Worm (Caenorhabditis elegans) whole organism, L4 larva: ENCODE results near the gene Y38E10A.14.

Experiments
- F37D6.2 ChIP-seq: sonication (generic microtip); optimal IDR thresholded peaks from 2 replicates; lab custom pipeline; 2016; ENCODE audit warnings: mild to moderate bottlenecking, missing genetic modification characterization, missing compliant biosample characterization
- F49E8.2 ChIP-seq: sonication (generic microtip); optimal IDR thresholded peaks from 2 replicates; lab custom pipeline; 2016; ENCODE audit warnings: missing compliant biosample characterization, mild to moderate bottlenecking, missing genetic modification characterization, borderline replicate concordance
- Y48G9A.11 ChIP-seq: fragments of 200-800 bp; sonication (Bioruptor generic); IDR thresholded peaks from 2 replicates; pipeline ENCODE4 v1.3.6; 2022; ENCODE audit warnings: missing genetic modification reagents, missing genetic modification characterization, missing compliant biosample characterization
- Y5F2A.4 ChIP-seq: fragments of 200-800 bp; sonication (Bioruptor generic); optimal IDR thresholded peaks from 2 replicates; lab custom pipeline; 2018; ENCODE audit warnings: mild to moderate bottlenecking, missing genetic modification characterization, missing compliant biosample characterization
- ZK337.2 ChIP-seq: fragments of 200-800 bp; sonication (Bioruptor generic); IDR thresholded peaks from 2 replicates; pipeline ENCODE4 v1.3.6; 2022; ENCODE audit warnings: missing genetic modification reagents, missing genetic modification characterization, missing compliant biosample characterization
- aha-1 ChIP-seq: fragments of 150-350 bp; peaks from one replicate; lab custom pipeline; 2014; ENCODE audit warnings: missing biosample characterization, missing genetic modification characterization
- ceh-20 ChIP-seq: fragments of 200-800 bp; sonication (Bioruptor generic); IDR thresholded peaks from 2 replicates; pipeline ENCODE4 v1.3.6; 2022; ENCODE audit warnings: missing genetic modification reagents, missing genetic modification characterization, missing compliant biosample characterization
- ceh-32 ChIP-seq: sonication (generic microtip); optimal IDR thresholded peaks from 2 replicates; lab custom pipeline; 2016; ENCODE audit warnings: mild to moderate bottlenecking, missing genetic modification characterization, missing compliant biosample characterization; ENCODE audit not compliant: poor library complexity
- cey-2 ChIP-seq: sonication (generic microtip); optimal IDR thresholded peaks from 3 replicates; lab custom pipeline; 2017; ENCODE audit warnings: missing genetic modification characterization, mild to moderate bottlenecking, missing compliant biosample characterization, antibody characterized with exemption, borderline replicate concordance; ENCODE audit not compliant: insufficient read depth
- daf-12 ChIP-seq: fragments of 150-350 bp; optimal IDR thresholded peaks from 2 replicates; lab custom pipeline; 2014; ENCODE audit warnings: missing biosample characterization, missing genetic modification reagents, missing genetic modification characterization
- dmd-6 ChIP-seq: fragments of 200-800 bp; sonication (Bioruptor generic); IDR thresholded peaks from 2 replicates; pipeline ENCODE4 v1.3.6; 2022; ENCODE audit warnings: missing genetic modification reagents, missing genetic modification characterization, missing compliant biosample characterization
- dpl-1 ChIP-seq: fragments of 150-350 bp; optimal IDR thresholded peaks from 2 replicates; lab custom pipeline; 2014; ENCODE audit warnings: missing biosample characterization, missing genetic modification reagents, missing genetic modification characterization
- egl-27 ChIP-seq: sonication (generic microtip); optimal IDR thresholded peaks from 3 replicates; lab custom pipeline; 2017; ENCODE audit warnings: missing biosample characterization, missing genetic modification reagents, missing genetic modification characterization
- hif-1 ChIP-seq, 2 experiments: sonication (generic microtip); optimal IDR thresholded peaks; 2 replicates each; lab custom pipeline; 2016 to 2017; ENCODE audit warnings: missing compliant biosample characterization in 2 of 2, missing genetic modification characterization in 2 of 2, missing genetic modification reagents in 2 of 2, missing genotype in 2 of 2, mild to moderate bottlenecking in 1 of 2
- hlh-11 ChIP-seq: fragments of 200-800 bp; sonication (Bioruptor generic); optimal IDR thresholded peaks from 2 replicates; lab custom pipeline; 2018; ENCODE audit warnings: mild to moderate bottlenecking, missing genetic modification characterization, missing compliant biosample characterization
- hlh-30 ChIP-seq: sonication (generic microtip); optimal IDR thresholded peaks from 2 replicates; lab custom pipeline; 2017; ENCODE audit warnings: antibody characterized with exemption, mild to moderate bottlenecking, missing genetic modification characterization, missing compliant biosample characterization; ENCODE audit not compliant: insufficient read depth
- lin-1 ChIP-seq: fragments of 200-800 bp; sonication (Bioruptor generic); IDR thresholded peaks from 2 replicates; pipeline ENCODE4 v1.3.6; 2022; ENCODE audit warnings: missing genetic modification reagents, missing genetic modification characterization, missing compliant biosample characterization
- lin-29 ChIP-seq: fragments of 200-800 bp; sonication (Bioruptor generic); IDR thresholded peaks from 2 replicates; pipeline ENCODE4 v1.3.6; 2022; ENCODE audit warnings: missing genetic modification reagents, missing genetic modification characterization, missing compliant biosample characterization
- lsy-2 ChIP-seq, 2 experiments: fragments of 150-350 bp in 1 of 2; sonication (generic microtip) in 1 of 2; optimal IDR thresholded peaks; 2 replicates each; lab custom pipeline; 2014 to 2017; ENCODE audit warnings: missing biosample characterization in 2 of 2, missing genetic modification characterization in 2 of 2
- madf-5 ChIP-seq, 2 experiments: fragments of 200-800 bp; sonication (Bioruptor generic); IDR thresholded peaks; 2 replicates each; pipeline ENCODE4 v1.3.6; 2022; ENCODE audit warnings: missing compliant biosample characterization in 2 of 2, missing genetic modification characterization in 2 of 2
- mdl-1 ChIP-seq, 2 experiments: fragments of 150-350 bp in 1 of 2; sonication (generic microtip) in 1 of 2; optimal IDR thresholded peaks; 2 replicates each; lab custom pipeline; 2014 to 2017; ENCODE audit warnings: missing biosample characterization in 2 of 2, missing genetic modification characterization in 2 of 2
- nhr-102 ChIP-seq: sonication (generic microtip); optimal IDR thresholded peaks from 2 replicates; lab custom pipeline; 2016; ENCODE audit warnings: mild to moderate bottlenecking, missing genetic modification characterization, moderate library complexity, missing compliant biosample characterization
- nhr-28 ChIP-seq: fragments of 150-350 bp; optimal IDR thresholded peaks from 2 replicates; lab custom pipeline; 2014; ENCODE audit warnings: missing biosample characterization, missing genetic modification characterization
- nhr-42 ChIP-seq: fragments of 200-800 bp; sonication (Bioruptor generic); IDR thresholded peaks from 2 replicates; pipeline ENCODE4 v1.3.6; 2022; ENCODE audit warnings: missing genetic modification characterization, missing compliant biosample characterization
- nhr-77 ChIP-seq: fragments of 150-350 bp; optimal IDR thresholded peaks from 2 replicates; lab custom pipeline; 2014; ENCODE audit warnings: missing biosample characterization, missing genetic modification characterization
- sdz-12 ChIP-seq: fragments of 200-800 bp; sonication (Bioruptor generic); optimal IDR thresholded peaks from 2 replicates; lab custom pipeline; 2018; ENCODE audit warnings: mild to moderate bottlenecking, missing genetic modification characterization, missing compliant biosample characterization
- skn-1 ChIP-seq: fragments of 150-350 bp; optimal IDR thresholded peaks from 2 replicates; lab custom pipeline; 2014; ENCODE audit warnings: missing biosample characterization, missing genetic modification characterization
- unc-62 ChIP-seq, 3 experiments: fragments of 150-350 bp in 1 of 3; sonication (generic microtip); optimal IDR thresholded peaks in 2 of 3; peaks in 1 of 3; 1 replicate in 1 of 3; 2 replicates in 2 of 3; lab custom pipeline; 2014 to 2017; ENCODE audit warnings: missing biosample characterization in 3 of 3, missing genetic modification characterization in 3 of 3, missing genetic modification reagents in 3 of 3, missing genotype in 1 of 3
- zip-11 ChIP-seq: fragments of 200-800 bp; sonication (Bioruptor generic); IDR thresholded peaks from 2 replicates; pipeline ENCODE4 v1.3.6; 2022; ENCODE audit warnings: missing genetic modification characterization, missing compliant biosample characterization
- zip-2 ChIP-seq: fragments of 150-350 bp; optimal IDR thresholded peaks from 2 replicates; lab custom pipeline; 2014; ENCODE audit warnings: missing biosample characterization, missing genetic modification characterization

The Y38E10A.14 gene

DNA sequence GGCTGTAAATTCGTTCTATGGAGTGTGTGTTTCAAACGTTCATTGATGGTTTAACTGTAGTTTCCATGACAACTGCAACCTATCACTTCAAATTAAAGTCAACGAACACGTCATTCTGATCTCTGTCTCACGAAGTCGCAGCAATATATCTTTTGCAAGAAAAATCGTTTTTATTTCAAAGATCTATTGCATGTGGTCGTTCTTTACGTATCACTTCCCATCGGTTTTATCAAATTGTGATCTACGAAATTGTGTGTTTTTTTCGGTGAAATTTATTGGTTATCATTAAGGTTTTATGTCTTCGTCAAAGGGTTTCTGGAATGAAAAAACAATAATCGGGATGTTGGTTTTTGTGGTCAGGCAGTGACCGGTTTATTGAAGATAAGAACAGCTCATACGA is 1.5 kb downstream of the Y38E10A.14 start:
- TF ChIP-seq nhr-42 (GFP tag; lab: Robert Waterston, UW) (no peak), dmd-6 (peak; percentile 21; the same call in 1 of the 2 replicates), nhr-77 (tag; lab: Kevin White, UChicago) (no peak), hif-1 (tag; optimal IDR thresholded peaks at IDR 0.05; lab: Kevin White, UChicago) (peak in 1 of 2 experiments; percentile 11), cey-2 (no peak), daf-12 (no peak), ZK337.2 (no peak), nhr-102 (tag; lab: Kevin White, UChicago) (no peak), ceh-20 (GFP tag; lab: Robert Waterston, UW) (peak; percentile 55; the same call in 1 of the 2 replicates), lin-1 (GFP tag; lab: Robert Waterston, UW) (no peak), zip-2 (tag; lab: Kevin White, UChicago) (no peak), skn-1 (tag; lab: Kevin White, UChicago) (no peak), zip-11 (GFP tag; lab: Robert Waterston, UW) (no peak), Y5F2A.4 (GFP tag; lab: Kevin White, UChicago) (no peak), F49E8.2 (tag; lab: Kevin White, UChicago) (no peak), lsy-2 (tag; optimal IDR thresholded peaks at IDR 0.05; lab: Kevin White, UChicago) (no peak), Y48G9A.11 (GFP tag; lab: Robert Waterston, UW) (no peak)

DNA sequence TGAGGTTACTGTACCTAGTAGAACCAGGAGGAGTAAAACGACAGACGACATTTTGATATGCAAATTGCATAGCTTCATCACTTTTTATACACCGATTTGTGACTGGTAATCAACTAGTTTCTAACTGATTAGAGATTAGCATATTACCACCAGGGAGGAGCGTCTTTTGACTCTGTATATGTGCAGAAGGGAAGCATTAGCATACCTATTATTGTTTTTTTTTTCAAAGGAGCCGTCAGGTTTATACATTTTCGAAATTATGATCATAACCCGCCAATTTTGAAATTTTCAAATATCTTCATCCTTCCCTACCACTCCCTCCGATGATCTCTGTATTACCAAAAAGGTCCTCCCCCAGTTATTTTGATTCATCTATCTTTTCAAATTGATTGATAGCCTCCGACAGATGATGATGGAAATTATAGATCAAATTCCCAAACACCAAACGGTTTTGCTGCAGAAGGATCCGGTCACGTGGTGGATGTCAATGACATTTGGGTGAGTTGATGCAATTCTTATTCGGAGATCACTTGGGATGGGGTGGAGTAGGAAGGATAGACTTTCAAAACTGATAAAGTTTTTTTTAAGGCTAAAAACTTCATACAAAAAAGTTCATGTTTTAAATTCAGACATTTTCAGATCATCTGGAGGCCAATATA is 2.3 kb downstream of the Y38E10A.14 start, which contains the start of gene nspe-8:
Gene nspe-8 (minus strand): TSS at position 51 of the 659 bp plus-strand sequence.
- no peak for TF ChIP-seq nhr-42 (GFP tag; lab: Robert Waterston, UW)
- peak; percentile 75 for TF ChIP-seq ceh-20 (GFP tag; lab: Robert Waterston, UW)
- peak in 1 of 2 experiments; percentile 68 for TF ChIP-seq mdl-1 (tag; optimal IDR thresholded peaks at IDR 0.05; lab: Kevin White, UChicago)
- peak in 1 of 2 experiments; percentile 76 for TF ChIP-seq unc-62 (GFP tag; optimal IDR thresholded peaks at IDR 0.05 in 1 of 2; lab: Kevin White, UChicago)
- no peak for TF ChIP-seq unc-62 (tag; optimal IDR thresholded peaks at IDR 0.05; lab: Kevin White, UChicago)
- peak; percentile 79 for TF ChIP-seq nhr-28
- peak; percentile 95 for TF ChIP-seq aha-1 (tag; lab: Kevin White, UChicago)
- peak; percentile 47 for TF ChIP-seq hlh-11 (tag; lab: Kevin White, UChicago)
- no peak for TF ChIP-seq lin-29 (GFP tag; lab: Robert Waterston, UW)
- TF ChIP-seq hif-1 (tag; optimal IDR thresholded peaks at IDR 0.05; lab: Kevin White, UChicago) = peak in 1 of 2 experiments; percentile 71
- TF ChIP-seq hlh-30 (tag; lab: Kevin White, UChicago) = peak; percentile 43
- peak; percentile 40; the same call in 1 of the 2 replicates for TF ChIP-seq dmd-6
- TF ChIP-seq, all 104 proteins: peak for 9

DNA sequence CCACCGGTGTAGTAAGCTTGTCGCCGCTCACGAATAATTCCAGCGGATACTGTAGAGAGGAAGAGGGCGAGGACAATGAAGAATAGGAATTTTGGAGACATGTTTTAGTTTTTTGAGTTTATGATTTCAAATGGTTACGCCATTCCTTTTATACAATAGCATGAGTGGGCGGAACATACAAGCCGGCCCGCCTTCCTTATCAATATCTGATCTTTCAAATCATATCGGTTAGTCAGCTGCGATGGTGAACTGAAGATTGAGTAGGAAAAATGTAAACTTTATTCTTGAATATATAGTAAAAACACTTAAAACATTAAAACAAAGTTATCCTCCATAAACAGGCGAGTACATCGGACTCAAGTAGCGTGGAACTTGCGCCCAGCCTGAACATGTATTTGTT is 3.6 kb downstream of the Y38E10A.14 start, which contains the start of gene nspe-1:
Gene nspe-1 (minus strand): TSS at position 101 of the 400 bp plus-strand sequence.
- TF ChIP-seq zip-11 (GFP tag; lab: Robert Waterston, UW) = no peak
- TF ChIP-seq sdz-12 (GFP tag; lab: Kevin White, UChicago) = no peak
- TF ChIP-seq hlh-11 (tag; lab: Kevin White, UChicago) = no peak
- TF ChIP-seq ceh-32 (tag; lab: Kevin White, UChicago) = no peak
- no peak for TF ChIP-seq dpl-1 (GFP tag; lab: Kevin White, UChicago)
- no peak for TF ChIP-seq nhr-28
- TF ChIP-seq Y5F2A.4 (GFP tag; lab: Kevin White, UChicago) = no peak
- TF ChIP-seq F37D6.2 (tag; lab: Kevin White, UChicago) = no peak

DNA sequence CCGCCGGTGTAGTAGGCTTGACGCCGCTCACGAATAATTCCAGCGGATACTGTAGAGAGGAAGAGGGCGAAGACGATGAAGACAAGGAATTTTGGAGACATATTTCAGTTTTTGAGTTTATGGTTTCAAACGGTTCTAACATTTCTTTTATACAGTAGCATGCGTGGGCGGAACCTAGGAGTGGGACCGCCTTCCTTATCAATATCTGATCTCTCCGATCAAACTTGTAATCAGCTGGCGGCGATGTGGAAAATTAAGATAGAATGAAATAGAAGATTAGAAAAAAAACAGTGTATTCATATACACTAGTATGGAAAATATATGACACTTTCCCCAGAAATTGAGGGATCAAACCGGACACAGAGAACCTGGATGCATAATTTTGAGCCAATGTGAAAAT is 5.0 kb downstream of the Y38E10A.14 start, which contains the start of gene nspe-2:
Gene nspe-2 (minus strand): TSS at position 101 of the 400 bp plus-strand sequence.
- TF ChIP-seq madf-5 (GFP tag; IDR thresholded peaks at IDR 0.05; lab: Robert Waterston, UW) (no peak), unc-62 (GFP tag; optimal IDR thresholded peaks at IDR 0.05 in 1 of 2; lab: Kevin White, UChicago) (peak in 1 of 2 experiments; percentile 46), unc-62 (tag; optimal IDR thresholded peaks at IDR 0.05; lab: Kevin White, UChicago) (no peak), egl-27 (tag; lab: Kevin White, UChicago) (no peak)
